Fruit fly (Drosophila melanogaster) whole organism, embryonic: ENCODE results near the gene Grip91.

Experiments
- ATbp ChIP-seq: fragments of 200-800 bp; sonication (Bioruptor generic); optimal IDR thresholded peaks from 2 replicates; lab custom pipeline; 2017; ENCODE audit warnings: missing biosample characterization, mild to moderate bottlenecking, missing genetic modification characterization, missing genetic modification reagents
- CG10267 ChIP-seq: fragments of 200-800 bp; sonication (Bioruptor generic); optimal IDR thresholded peaks from 2 replicates; lab custom pipeline; 2018; ENCODE audit warnings: missing biosample characterization, mild to moderate bottlenecking, missing genetic modification characterization, moderate library complexity
- CG10462 ChIP-seq: fragments of 200-800 bp; sonication (Bioruptor generic); optimal IDR thresholded peaks from 2 replicates; lab custom pipeline; 2016; ENCODE audit warnings: missing biosample characterization, missing genetic modification characterization
- CG10543 ChIP-seq: fragments of 200-800 bp; sonication (Bioruptor generic); optimal IDR thresholded peaks from 3 replicates; lab custom pipeline; 2017; ENCODE audit warnings: missing biosample characterization, mild to moderate bottlenecking, missing genetic modification characterization, moderate library complexity
- CG10959 ChIP-seq: fragments of 200-800 bp; sonication (Bioruptor generic); IDR thresholded peaks from 2 replicates; pipeline ENCODE4 v1.3.6; 2022; ENCODE audit warnings: missing biosample characterization, missing genetic modification characterization
- CG12299 ChIP-seq: fragments of 200-800 bp; sonication (Bioruptor generic); optimal IDR thresholded peaks from 2 replicates; lab custom pipeline; 2018; ENCODE audit warnings: missing biosample characterization, mild to moderate bottlenecking, missing genetic modification characterization
- CG12744 ChIP-seq: fragments of 200-800 bp; sonication (Bioruptor generic); optimal IDR thresholded peaks from 2 replicates; lab custom pipeline; 2016; ENCODE audit warnings: missing biosample characterization, missing genetic modification characterization
- CG14441 ChIP-seq: fragments of 200-800 bp; sonication (Bioruptor generic); IDR thresholded peaks from 2 replicates; pipeline ENCODE4 v1.3.6; 2022; ENCODE audit warnings: missing biosample characterization, missing genetic modification characterization
- CG14860 ChIP-seq: fragments of 200-800 bp; sonication (Bioruptor generic); IDR thresholded peaks from 3 replicates; pipeline ENCODE4 v1.3.6; 2022; ENCODE audit warnings: missing biosample characterization, missing genetic modification characterization; ENCODE audit not compliant: partially characterized antibody
- CG16779 ChIP-seq: fragments of 200-800 bp; sonication (Bioruptor generic); IDR thresholded peaks from 2 replicates; pipeline ENCODE4 v1.3.6; 2022; ENCODE audit warnings: missing biosample characterization, missing genetic modification characterization
- CG2120 ChIP-seq: fragments of 200-800 bp; sonication (Bioruptor generic); optimal IDR thresholded peaks from 3 replicates; lab custom pipeline; 2016; ENCODE audit warnings: missing biosample characterization, missing genetic modification characterization
- CG42726 ChIP-seq: fragments of 200-800 bp; sonication (Bioruptor generic); IDR thresholded peaks from 2 replicates; pipeline ENCODE4 v1.3.6; 2022; ENCODE audit warnings: missing biosample characterization, missing genetic modification characterization; ENCODE audit not compliant: partially characterized antibody
- CG4404 ChIP-seq: fragments of 200-800 bp; sonication (Bioruptor generic); IDR thresholded peaks from 2 replicates; pipeline ENCODE4 v1.3.6; 2022; ENCODE audit warnings: missing biosample characterization, missing genetic modification characterization
- CG6854 ChIP-seq: fragments of 200-800 bp; sonication (Bioruptor generic); optimal IDR thresholded peaks from 3 replicates; lab custom pipeline; 2017; ENCODE audit warnings: missing biosample characterization, mild to moderate bottlenecking, missing genetic modification characterization
- CG7745 ChIP-seq: fragments of 200-800 bp; sonication (Bioruptor generic); optimal IDR thresholded peaks from 2 replicates; lab custom pipeline; 2018; ENCODE audit warnings: missing biosample characterization, mild to moderate bottlenecking, missing genetic modification characterization, moderate library complexity
- CG7839 ChIP-seq: fragments of 200-800 bp; sonication (Bioruptor generic); optimal IDR thresholded peaks from 3 replicates; lab custom pipeline; 2018; ENCODE audit warnings: missing biosample characterization, mild to moderate bottlenecking, missing genetic modification characterization, moderate library complexity
- CG8281 ChIP-seq: fragments of 200-800 bp; sonication (Bioruptor generic); optimal IDR thresholded peaks from 2 replicates; lab custom pipeline; 2018; ENCODE audit warnings: missing biosample characterization, mild to moderate bottlenecking, missing genetic modification characterization, moderate library complexity
- CG8924 ChIP-seq: fragments of 200-800 bp; optimal IDR thresholded peaks from 3 replicates; lab custom pipeline; 2019; ENCODE audit warnings: missing biosample characterization, mild to moderate bottlenecking, missing genetic modification characterization, moderate library complexity
- E2f2 ChIP-seq: fragments of 200-800 bp; sonication (Bioruptor generic); IDR thresholded peaks from 2 replicates; pipeline ENCODE4 v1.3.6; 2022; ENCODE audit warnings: missing biosample characterization, missing genetic modification characterization
- Ets65A ChIP-seq: fragments of 200-800 bp; sonication (Bioruptor generic); peaks from one replicate; lab custom pipeline; 2016; ENCODE audit warnings: missing biosample characterization, missing genetic modification characterization
- Gug ChIP-seq: fragments of 200-800 bp; sonication (Bioruptor generic); IDR thresholded peaks from 4 replicates; pipeline ENCODE4 v1.3.6; 2022; ENCODE audit warnings: missing biosample characterization, missing genetic modification characterization
- HLH4C ChIP-seq: fragments of 200-800 bp; sonication (Bioruptor generic); IDR thresholded peaks from 3 replicates; pipeline ENCODE4 v1.3.6; 2022; ENCODE audit warnings: missing biosample characterization, missing genetic modification characterization; ENCODE audit not compliant: partially characterized antibody
- HmgZ ChIP-seq: fragments of 200-800 bp; sonication (Bioruptor generic); optimal IDR thresholded peaks from 2 replicates; lab custom pipeline; 2018; ENCODE audit warnings: missing biosample characterization, mild to moderate bottlenecking, missing genetic modification characterization
- Hmx ChIP-seq: fragments of 200-800 bp; sonication (Bioruptor generic); optimal IDR thresholded peaks from 2 replicates; lab custom pipeline; 2016; ENCODE audit warnings: missing biosample characterization, missing genetic modification characterization
- Hr3 ChIP-seq: fragments of 200-800 bp; sonication (Bioruptor generic); optimal IDR thresholded peaks from 3 replicates; lab custom pipeline; 2016; ENCODE audit warnings: missing biosample characterization, missing genetic modification characterization
- Lim3 ChIP-seq: fragments of 200-800 bp; sonication (Bioruptor generic); IDR thresholded peaks from 2 replicates; pipeline ENCODE4 v1.3.6; 2022; ENCODE audit warnings: missing biosample characterization, missing genetic modification characterization
- Lpt ChIP-seq: fragments of >200 bp; optimal IDR thresholded peaks from 2 replicates; lab custom pipeline; 2018; ENCODE audit warnings: missing biosample characterization, missing genetic modification characterization
- Mrtf ChIP-seq: fragments of 200-800 bp; sonication (Bioruptor generic); IDR thresholded peaks from 3 replicates; pipeline ENCODE4 v1.3.6; 2022; ENCODE audit warnings: missing biosample characterization, missing genetic modification characterization
- NC2β ChIP-seq: fragments of 200-800 bp; sonication (Bioruptor generic); optimal IDR thresholded peaks from 2 replicates; lab custom pipeline; 2016; ENCODE audit warnings: missing biosample characterization, missing genetic modification characterization
- Poxn ChIP-seq: fragments of 200-800 bp; sonication (Bioruptor generic); IDR thresholded peaks from 2 replicates; pipeline ENCODE4 v1.3.6; 2022; ENCODE audit warnings: missing biosample characterization, missing genetic modification characterization
- Sox100B ChIP-seq: fragments of 200-800 bp; sonication (Bioruptor generic); optimal IDR thresholded peaks from 3 replicates; lab custom pipeline; 2018; ENCODE audit warnings: missing biosample characterization, mild to moderate bottlenecking, missing genetic modification characterization
- Sry-β ChIP-seq: fragments of 200-800 bp; sonication (Bioruptor generic); optimal IDR thresholded peaks from 2 replicates; lab custom pipeline; 2018; ENCODE audit warnings: missing biosample characterization, mild to moderate bottlenecking, missing genetic modification characterization, moderate library complexity
- ac ChIP-seq: fragments of 200-800 bp; sonication (Bioruptor generic); optimal IDR thresholded peaks from 3 replicates; lab custom pipeline; 2017; ENCODE audit warnings: missing biosample characterization, mild to moderate bottlenecking, missing genetic modification characterization
- amos ChIP-seq: fragments of 200-800 bp; sonication (Bioruptor generic); IDR thresholded peaks from 2 replicates; pipeline ENCODE4 v1.3.6; 2022; ENCODE audit warnings: missing biosample characterization, missing genetic modification characterization; ENCODE audit not compliant: partially characterized antibody
- az2 ChIP-seq: fragments of 200-800 bp; sonication (Bioruptor generic); optimal IDR thresholded peaks from 3 replicates; lab custom pipeline; 2016; ENCODE audit warnings: missing biosample characterization, missing genetic modification characterization
- br ChIP-seq: fragments of >200 bp; optimal IDR thresholded peaks from 2 replicates; lab custom pipeline; 2017
- btn ChIP-seq: fragments of 200-800 bp; sonication (Bioruptor generic); optimal IDR thresholded peaks from 2 replicates; lab custom pipeline; 2016; ENCODE audit warnings: missing biosample characterization, missing genetic modification characterization
- crc ChIP-seq: fragments of 200-800 bp; sonication (Bioruptor generic); optimal IDR thresholded peaks from 2 replicates; lab custom pipeline; 2016; ENCODE audit warnings: missing biosample characterization, missing genetic modification characterization
- dmrt11E ChIP-seq: fragments of 200-800 bp; sonication (Bioruptor generic); optimal IDR thresholded peaks from 3 replicates; lab custom pipeline; 2018; ENCODE audit warnings: missing biosample characterization, mild to moderate bottlenecking, missing genetic modification characterization, moderate library complexity
- dysf ChIP-seq: fragments of 200-800 bp; sonication (Bioruptor generic); IDR thresholded peaks from 3 replicates; pipeline ENCODE4 v1.3.6; 2022; ENCODE audit warnings: missing biosample characterization, missing genetic modification characterization
- en ChIP-seq: fragments of 200-800 bp; sonication (Bioruptor generic); optimal IDR thresholded peaks from 2 replicates; lab custom pipeline; 2016; ENCODE audit warnings: missing biosample characterization, missing genetic modification characterization
- eve ChIP-seq, 2 experiments: fragments of >200 bp; optimal IDR thresholded peaks; 2 replicates each; lab custom pipeline; 2017; ENCODE audit warnings: missing biosample characterization in 2 of 2, missing genetic modification characterization in 2 of 2
- fd96Cb ChIP-seq: fragments of 200-800 bp; sonication (Bioruptor generic); optimal IDR thresholded peaks from 2 replicates; lab custom pipeline; 2018; ENCODE audit warnings: missing biosample characterization, mild to moderate bottlenecking, missing genetic modification characterization, moderate library complexity
- gfzf ChIP-seq: fragments of 200-800 bp; sonication (Bioruptor generic); optimal IDR thresholded peaks from 2 replicates; lab custom pipeline; 2016; ENCODE audit warnings: missing biosample characterization, mild to moderate bottlenecking, missing genetic modification characterization, moderate library complexity
- gt ChIP-seq: fragments of 200-800 bp; sonication (Bioruptor generic); IDR thresholded peaks from 2 replicates; pipeline ENCODE4 v1.3.6; 2022; ENCODE audit warnings: missing biosample characterization, missing genetic modification characterization
- lola ChIP-seq, 3 experiments: fragments of >200 bp in 2 of 3; fragments of 200-800 bp in 1 of 3; sonication (Bioruptor generic) in 1 of 3; optimal IDR thresholded peaks; 2 replicates each; lab custom pipeline; 2017 to 2019; ENCODE audit warnings: missing biosample characterization in 3 of 3, missing genetic modification characterization in 3 of 3, mild to moderate bottlenecking in 1 of 3, moderate library complexity in 1 of 3
- oc ChIP-seq: fragments of 200-800 bp; sonication (Bioruptor generic); optimal IDR thresholded peaks from 2 replicates; lab custom pipeline; 2018; ENCODE audit warnings: missing biosample characterization, mild to moderate bottlenecking, missing genetic modification characterization, moderate library complexity
- pho ChIP-seq: fragments of 200-800 bp; sonication (Bioruptor generic); optimal IDR thresholded peaks from 2 replicates; lab custom pipeline; 2016; ENCODE audit warnings: missing biosample characterization, missing genetic modification characterization
- phol ChIP-seq: fragments of 200-800 bp; sonication (Bioruptor generic); optimal IDR thresholded peaks from 3 replicates; lab custom pipeline; 2018; ENCODE audit warnings: missing biosample characterization, mild to moderate bottlenecking, missing genetic modification characterization, moderate library complexity
- seq ChIP-seq: fragments of 200-800 bp; sonication (Bioruptor generic); IDR thresholded peaks from 2 replicates; pipeline ENCODE4 v1.3.6; 2022; ENCODE audit warnings: missing biosample characterization, missing genetic modification characterization
- sug ChIP-seq: fragments of 200-800 bp; optimal IDR thresholded peaks from 2 replicates; lab custom pipeline; 2019; ENCODE audit warnings: missing biosample characterization, mild to moderate bottlenecking, missing genetic modification characterization, moderate library complexity
- unpg ChIP-seq: fragments of 200-800 bp; sonication (Bioruptor generic); optimal IDR thresholded peaks from 3 replicates; lab custom pipeline; 2018; ENCODE audit warnings: missing biosample characterization, mild to moderate bottlenecking, missing genetic modification characterization, moderate library complexity
- wdn ChIP-seq: fragments of 200-800 bp; sonication (Bioruptor generic); IDR thresholded peaks from 2 replicates; pipeline ENCODE4 v1.3.6; 2022; ENCODE audit warnings: missing biosample characterization, missing genetic modification characterization

Gene Grip91

DNA sequence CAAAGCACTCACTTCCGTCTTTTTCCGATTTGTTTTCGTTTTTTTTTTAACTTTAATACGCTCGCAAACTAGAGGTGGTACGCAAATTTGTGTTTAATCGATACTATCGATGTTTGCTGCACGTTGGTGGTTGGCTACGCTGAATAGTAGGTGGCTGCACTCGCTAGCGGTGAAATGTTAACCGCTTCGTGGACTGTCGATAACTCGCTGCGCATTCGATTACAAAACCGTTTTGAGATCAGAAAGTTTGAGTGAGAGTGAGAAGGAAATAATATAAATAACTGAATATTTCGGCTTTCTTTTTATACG lies 8.4 kb downstream of the Grip91 start, which contains the start of gene g (continued):
- no peak for TF ChIP-seq CG12744 (GFP tag; lab: Kevin White, UChicago)
- peak; percentile 7 for TF ChIP-seq CG10267
- peak; percentile 94 for TF ChIP-seq amos
- no peak for TF ChIP-seq CG10462 (GFP tag; lab: Kevin White, UChicago)
- peak; percentile 80 for TF ChIP-seq CG14860 (GFP tag; lab: Robert Waterston, UW)
- TF ChIP-seq CG4404 = no peak
- TF ChIP-seq Lim3 = no peak
- TF ChIP-seq CG6854 = no peak
- no peak for TF ChIP-seq ATbp (GFP tag; lab: Kevin White, UChicago)
- TF ChIP-seq unpg (GFP tag; lab: Kevin White, UChicago) = no peak
- no peak for TF ChIP-seq lola (GFP tag; optimal IDR thresholded peaks at IDR 0.05; lab: Kevin White, UChicago)
- no peak for TF ChIP-seq az2 (GFP tag; lab: Kevin White, UChicago)
- no peak for TF ChIP-seq pho (GFP tag; lab: Kevin White, UChicago)
- no peak for TF ChIP-seq Sox100B (GFP tag; lab: Kevin White, UChicago)
- no peak for TF ChIP-seq dmrt11E (tag; lab: Kevin White, UChicago)
- TF ChIP-seq CG12299 = no peak
- TF ChIP-seq CG7839 = no peak
- TF ChIP-seq CG2120 (GFP tag; lab: Kevin White, UChicago) = peak; percentile 51
- TF ChIP-seq eve (GFP tag; optimal IDR thresholded peaks at IDR 0.05; lab: Kevin White, UChicago) = no peak
- no peak for TF ChIP-seq CG10959
- no peak for TF ChIP-seq gt (GFP tag; lab: Robert Waterston, UW)
- TF ChIP-seq fd96Cb (tag; lab: Kevin White, UChicago) = no peak
- TF ChIP-seq HLH4C = peak; percentile 84
- no peak for TF ChIP-seq br
- TF ChIP-seq NC2β = no peak
- no peak for TF ChIP-seq Lpt (GFP tag; lab: Kevin White, UChicago)
- no peak for TF ChIP-seq CG14441 (GFP tag; lab: Robert Waterston, UW)
- peak; percentile 4 for TF ChIP-seq phol (tag; lab: Kevin White, UChicago)
- TF ChIP-seq wdn (GFP tag; lab: Robert Waterston, UW) = no peak
- TF ChIP-seq Poxn (GFP tag; lab: Robert Waterston, UW) = no peak
- peak; percentile 88 for TF ChIP-seq CG42726
- TF ChIP-seq CG8924 (tag; lab: Kevin White, UChicago) = no peak
- TF ChIP-seq CG16779 (GFP tag; lab: Robert Waterston, UW) = no peak
- no peak for TF ChIP-seq oc (tag; lab: Kevin White, UChicago)
- no peak for TF ChIP-seq Hr3 (GFP tag; lab: Kevin White, UChicago)
- TF ChIP-seq crc (GFP tag; lab: Kevin White, UChicago) = no peak
- TF ChIP-seq Hmx (GFP tag; lab: Kevin White, UChicago) = no peak
- no peak for TF ChIP-seq seq (GFP tag; lab: Robert Waterston, UW)
- no peak for TF ChIP-seq btn (GFP tag; lab: Kevin White, UChicago)
- peak; percentile 53 for TF ChIP-seq HmgZ (tag; lab: Kevin White, UChicago)
- TF ChIP-seq Gug = no peak
- TF ChIP-seq dysf = no peak
- TF ChIP-seq CG10543 (GFP tag; lab: Kevin White, UChicago) = no peak
- TF ChIP-seq ac (GFP tag; lab: Kevin White, UChicago) = no peak
- TF ChIP-seq CG7745 (tag; lab: Kevin White, UChicago) = no peak
- no peak for TF ChIP-seq CG8281 (tag; lab: Kevin White, UChicago)
- TF ChIP-seq Ets65A = peak; percentile 43
- no peak for TF ChIP-seq sug (tag; lab: Kevin White, UChicago)
- TF ChIP-seq Mrtf (GFP tag; lab: Robert Waterston, UW) = no peak
- no peak for TF ChIP-seq Sry-β (GFP tag; lab: Kevin White, UChicago)
- peak; percentile 70 for TF ChIP-seq E2f2 (GFP tag; lab: Robert Waterston, UW)
- peak; percentile 48 for TF ChIP-seq gfzf
- no peak for TF ChIP-seq en
